Fruit fly (Drosophila melanogaster): ENCODE data around the gene Esp.

The Esp gene

DNA sequence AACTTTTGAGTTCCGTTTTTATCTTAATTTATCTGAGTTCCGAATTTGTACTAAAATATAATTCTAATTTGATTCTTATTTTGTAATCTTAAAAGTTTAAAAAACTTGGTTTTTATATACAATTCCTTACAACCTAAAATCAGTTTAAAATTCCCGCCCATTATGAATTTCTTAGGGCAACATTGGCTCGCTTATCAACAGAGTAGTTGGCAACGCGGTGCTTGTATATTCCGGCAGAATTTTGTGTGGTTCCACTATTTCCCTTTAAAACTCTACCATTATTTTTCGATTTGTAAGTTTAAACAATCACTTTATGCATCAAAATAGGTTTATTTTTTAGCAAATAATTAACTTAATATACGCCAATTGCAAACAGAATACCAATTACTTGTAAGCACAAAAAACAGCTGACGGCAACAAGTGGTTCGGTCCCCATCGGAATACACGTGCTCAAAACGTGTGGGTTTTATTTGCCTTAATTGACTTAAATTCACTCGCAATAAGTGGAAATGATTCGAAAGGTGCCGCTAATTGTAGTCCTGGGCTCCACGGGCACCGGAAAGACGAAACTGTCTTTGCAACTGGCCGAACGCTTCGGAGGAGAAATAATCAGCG, 35.2 kb downstream of the Esp start, which contains the start of the genes CG11089 and CG31381 (continued):
- no peak for TF ChIP-seq Lpt (GFP tag; optimal IDR thresholded peaks at IDR 0.05)
- no peak for TF ChIP-seq Bgb (GFP tag; IDR thresholded peaks at IDR 0.05; ENCODE audit: partially characterized antibody)
- TF ChIP-seq onecut (GFP tag; IDR thresholded peaks at IDR 0.05) = no peak
- TF ChIP-seq sens-2 (GFP tag; IDR thresholded peaks at IDR 0.05) = no peak
- no peak for TF ChIP-seq wdn (GFP tag; IDR thresholded peaks at IDR 0.05)
- no peak for TF ChIP-seq CG10321 (GFP tag; IDR thresholded peaks at IDR 0.05)
- TF ChIP-seq Tbp (GFP tag; optimal IDR thresholded peaks at IDR 0.05) = no peak
- TF ChIP-seq Doc2 (GFP tag; IDR thresholded peaks at IDR 0.05) = no peak
- TF ChIP-seq HmgZ (tag; optimal IDR thresholded peaks at IDR 0.05) = no peak
- no peak for TF ChIP-seq CG3726 (GFP tag; IDR thresholded peaks at IDR 0.05)
- TF ChIP-seq CG6272 (GFP tag; IDR thresholded peaks at IDR 0.05) = no peak
- TF ChIP-seq CG4360 (GFP tag; IDR thresholded peaks at IDR 0.05) = no peak
- TF ChIP-seq CG13424 (tag; optimal IDR thresholded peaks at IDR 0.05) = peak; percentile 25
- no peak for TF ChIP-seq abd-A (tag; optimal IDR thresholded peaks at IDR 0.05)
- TF ChIP-seq Vsx1 (GFP tag; optimal IDR thresholded peaks at IDR 0.05) = no peak
- TF ChIP-seq unc-4 (GFP tag; IDR thresholded peaks at IDR 0.05; ENCODE audit: partially characterized antibody) = peak; percentile 16; the same call in 1 of the 2 replicates
- TF ChIP-seq CG7556 (GFP tag; optimal IDR thresholded peaks at IDR 0.05) = peak; percentile 24
- TF ChIP-seq tio (GFP tag; optimal IDR thresholded peaks at IDR 0.05) = no peak
- TF ChIP-seq CG14965 (GFP tag; optimal IDR thresholded peaks at IDR 0.05; ENCODE audit: borderline replicate concordance) = no peak
- TF ChIP-seq pum (GFP tag; optimal IDR thresholded peaks at IDR 0.05) = no peak
- no peak for TF ChIP-seq CG33557 (GFP tag; optimal IDR thresholded peaks at IDR 0.05)
- no peak for TF ChIP-seq CG12299 (tag; optimal IDR thresholded peaks at IDR 0.05)
- no peak for TF ChIP-seq ap (GFP tag; IDR thresholded peaks at IDR 0.05)
- TF ChIP-seq HLH4C (GFP tag; IDR thresholded peaks at IDR 0.05; ENCODE audit: partially characterized antibody) = no peak
- no peak for TF ChIP-seq bigmax (GFP tag; optimal IDR thresholded peaks at IDR 0.05)
- no peak for TF ChIP-seq Ravus (GFP tag; IDR thresholded peaks at IDR 0.05)
- no peak for TF ChIP-seq gfzf (GFP tag; optimal IDR thresholded peaks at IDR 0.05)
- peak; percentile 13 for TF ChIP-seq Elba2 (GFP tag; optimal IDR thresholded peaks at IDR 0.05)
- no peak for TF ChIP-seq Abd-B (GFP tag; optimal IDR thresholded peaks at IDR 0.05)
- no peak for TF ChIP-seq CG11560 (tag; IDR thresholded peaks at IDR 0.05)
- peak; percentile 89 for TF ChIP-seq dm (GFP tag; optimal IDR thresholded peaks at IDR 0.05)
- no peak for TF ChIP-seq CG1602 (GFP tag; optimal IDR thresholded peaks at IDR 0.05)
- TF ChIP-seq CG31441 (GFP tag; IDR thresholded peaks at IDR 0.05) = 0 out of 2 replicates have a peak, but pooled peaks have one; percentile 7
- TF ChIP-seq B-H2 (GFP tag; optimal IDR thresholded peaks at IDR 0.05) = no peak
- no peak for TF ChIP-seq chinmo (GFP tag; IDR thresholded peaks at IDR 0.05; ENCODE audit: partially characterized antibody)
- no peak for TF ChIP-seq mirr (GFP tag; optimal IDR thresholded peaks at IDR 0.05)
- TF ChIP-seq NC2β (GFP tag; optimal IDR thresholded peaks at IDR 0.05) = no peak
- TF ChIP-seq CG34224 (GFP tag; IDR thresholded peaks at IDR 0.05; ENCODE audit: partially characterized antibody) = no peak
- no peak for TF ChIP-seq Dad (GFP tag; optimal IDR thresholded peaks at IDR 0.05)
- no peak for TF ChIP-seq CG33213 (GFP tag; optimal IDR thresholded peaks at IDR 0.05)
- TF ChIP-seq br (optimal IDR thresholded peaks at IDR 0.05) = no peak
- no peak for TF ChIP-seq lola (GFP tag; optimal IDR thresholded peaks at IDR 0.05)
- TF ChIP-seq CG8765 (GFP tag; IDR thresholded peaks at IDR 0.05) = no peak
- TF ChIP-seq CG9727 (GFP tag; optimal IDR thresholded peaks at IDR 0.05) = peak; percentile 46
- TF ChIP-seq CG11085 (GFP tag; IDR thresholded peaks at IDR 0.05) = no peak
- TF ChIP-seq hb (GFP tag; IDR thresholded peaks at IDR 0.05; ENCODE audit: partially characterized antibody) = no peak
- peak; percentile 61 for TF ChIP-seq CG12391 (tag; optimal IDR thresholded peaks at IDR 0.05)
- TF ChIP-seq Ets97D (GFP tag; optimal IDR thresholded peaks at IDR 0.05) = peak; percentile 44
- 0 out of 2 replicates have a peak, but pooled peaks have one; percentile 6 for TF ChIP-seq MBD-R2 (GFP tag; IDR thresholded peaks at IDR 0.05)
- no peak for TF ChIP-seq fd96Cb (tag; optimal IDR thresholded peaks at IDR 0.05)
- TF ChIP-seq CG11696 (GFP tag; IDR thresholded peaks at IDR 0.05) = no peak
